Worm (Caenorhabditis elegans) whole organism, L4 larva: ENCODE results near the gene C03C10.2.

Source experiments
- F10B5.3 ChIP-seq: sonication (generic microtip); optimal IDR thresholded peaks from 2 replicates; lab custom pipeline; 2016; ENCODE audit warnings: mild to moderate bottlenecking, missing genetic modification characterization, missing compliant biosample characterization
- F44E2.7 ChIP-seq: fragments of 200-800 bp; sonication (Bioruptor generic); IDR thresholded peaks from 2 replicates; pipeline ENCODE4 v2.1.2; 2022; ENCODE audit warnings: missing genetic modification characterization, missing compliant biosample characterization
- R02D3.7 ChIP-seq: fragments of 150-350 bp; sonication (generic microtip); optimal IDR thresholded peaks from 3 replicates; lab custom pipeline; 2014; ENCODE audit warnings: missing biosample characterization, missing genetic modification characterization
- T20F7.1 ChIP-seq: fragments of 200-800 bp; sonication (Bioruptor generic); optimal IDR thresholded peaks from 2 replicates; lab custom pipeline; 2018; ENCODE audit warnings: mild to moderate bottlenecking, missing genetic modification characterization, missing compliant biosample characterization
- Y105C5A.15 ChIP-seq: fragments of 200-800 bp; sonication (Bioruptor generic); IDR thresholded peaks from 2 replicates; pipeline ENCODE4 v1.3.6; 2022; ENCODE audit warnings: missing genetic modification characterization, missing compliant biosample characterization
- Y75B8A.6 ChIP-seq: fragments of 200-800 bp; sonication (Bioruptor generic); IDR thresholded peaks from 2 replicates; pipeline ENCODE4 v1.3.6; 2022; ENCODE audit warnings: missing genetic modification reagents, missing genetic modification characterization, missing compliant biosample characterization
- ZK337.2 ChIP-seq: fragments of 200-800 bp; sonication (Bioruptor generic); IDR thresholded peaks from 2 replicates; pipeline ENCODE4 v1.3.6; 2022; ENCODE audit warnings: missing genetic modification reagents, missing genetic modification characterization, missing compliant biosample characterization
- aha-1 ChIP-seq: fragments of 150-350 bp; peaks from one replicate; lab custom pipeline; 2014; ENCODE audit warnings: missing biosample characterization, missing genetic modification characterization
- aly-2 ChIP-seq: sonication (generic microtip); optimal IDR thresholded peaks from 2 replicates; lab custom pipeline; 2018; ENCODE audit warnings: missing biosample characterization, missing genetic modification characterization
- arid-1 ChIP-seq: fragments of 200-800 bp; sonication (Bioruptor generic); conservative IDR thresholded peaks from 2 replicates; pipeline ENCODE4 v1.3.6; 2022; ENCODE audit warnings: missing genetic modification reagents, missing genetic modification characterization, missing compliant biosample characterization
- attf-4 ChIP-seq: sonication (generic microtip); optimal IDR thresholded peaks from 3 replicates; lab custom pipeline; 2017; ENCODE audit warnings: missing biosample characterization, missing genetic modification characterization
- ceh-28 ChIP-seq: fragments of 150-350 bp; optimal IDR thresholded peaks from 2 replicates; lab custom pipeline; 2014; ENCODE audit warnings: missing biosample characterization, missing genetic modification reagents, missing genetic modification characterization
- ceh-44 ChIP-seq: fragments of 200-800 bp; sonication (Bioruptor generic); IDR thresholded peaks from 2 replicates; pipeline ENCODE4 v1.3.6; 2022; ENCODE audit warnings: missing genetic modification reagents, missing genetic modification characterization, missing compliant biosample characterization
- ceh-62 ChIP-seq: sonication (generic microtip); optimal IDR thresholded peaks from 2 replicates; lab custom pipeline; 2017; ENCODE audit warnings: missing biosample characterization, missing genetic modification characterization
- daf-16 ChIP-seq, 3 experiments: sonication (generic microtip); optimal IDR thresholded peaks; 2 replicates each; lab custom pipeline; 2016 to 2017; ENCODE audit warnings: missing genetic modification characterization in 3 of 3, missing genetic modification reagents in 3 of 3, mild to moderate bottlenecking in 2 of 3, missing compliant biosample characterization in 2 of 3, missing biosample characterization in 1 of 3, moderate library complexity in 1 of 3
- daf-8 ChIP-seq: fragments of 200-800 bp; sonication (Bioruptor generic); IDR thresholded peaks from 2 replicates; pipeline ENCODE4 v1.3.6; 2022; ENCODE audit warnings: missing genetic modification characterization, missing compliant biosample characterization
- dmd-9 ChIP-seq: fragments of 200-800 bp; sonication (Bioruptor generic); IDR thresholded peaks from 2 replicates; pipeline ENCODE4 v1.3.6; 2022; ENCODE audit warnings: missing genetic modification reagents, missing genetic modification characterization, missing compliant biosample characterization
- egl-27 ChIP-seq: sonication (generic microtip); optimal IDR thresholded peaks from 3 replicates; lab custom pipeline; 2017; ENCODE audit warnings: missing biosample characterization, missing genetic modification reagents, missing genetic modification characterization
- egl-43 ChIP-seq: fragments of 200-800 bp; sonication (Bioruptor generic); IDR thresholded peaks from 2 replicates; pipeline ENCODE4 v1.3.6; 2022; ENCODE audit warnings: missing genetic modification reagents, missing genetic modification characterization, missing compliant biosample characterization
- fos-1 ChIP-seq: fragments of 150-350 bp; optimal IDR thresholded peaks from 2 replicates; lab custom pipeline; 2014; ENCODE audit warnings: missing biosample characterization, missing genetic modification characterization
- gei-8 ChIP-seq: fragments of 200-800 bp; sonication (Bioruptor generic); optimal IDR thresholded peaks from 2 replicates; lab custom pipeline; 2018; ENCODE audit warnings: mild to moderate bottlenecking, missing genetic modification characterization, missing compliant biosample characterization
- hmg-1.1 ChIP-seq: fragments of 200-800 bp; sonication (Bioruptor generic); IDR thresholded peaks from 2 replicates; pipeline ENCODE4 v1.3.6; 2022; ENCODE audit warnings: missing genetic modification reagents, missing genetic modification characterization, missing compliant biosample characterization
- lin-13 ChIP-seq: fragments of 150-350 bp; optimal IDR thresholded peaks from 2 replicates; lab custom pipeline; 2014; ENCODE audit warnings: missing biosample characterization, missing genetic modification reagents, missing genetic modification characterization
- lin-15B ChIP-seq: fragments of 150-350 bp; sonication (generic microtip); optimal IDR thresholded peaks from 3 replicates; lab custom pipeline; 2014; ENCODE audit warnings: missing biosample characterization, missing genetic modification characterization
- lin-38 ChIP-seq: fragments of 200-800 bp; sonication (Bioruptor generic); IDR thresholded peaks from 2 replicates; pipeline ENCODE4 v1.3.6; 2022; ENCODE audit warnings: missing genetic modification reagents, missing genetic modification characterization, missing compliant biosample characterization
- lin-39 ChIP-seq: fragments of 150-350 bp; optimal IDR thresholded peaks from 2 replicates; lab custom pipeline; 2014; ENCODE audit warnings: missing biosample characterization, missing genetic modification reagents, missing genetic modification characterization
- lsy-2 ChIP-seq, 2 experiments: fragments of 150-350 bp in 1 of 2; sonication (generic microtip) in 1 of 2; optimal IDR thresholded peaks; 2 replicates each; lab custom pipeline; 2014 to 2017; ENCODE audit warnings: missing biosample characterization in 2 of 2, missing genetic modification characterization in 2 of 2
- mxl-2 ChIP-seq: fragments of 200-800 bp; sonication (Bioruptor generic); conservative IDR thresholded peaks from 2 replicates; pipeline ENCODE4 v1.3.6; 2022; ENCODE audit warnings: missing genetic modification reagents, missing genetic modification characterization, missing compliant biosample characterization
- mxl-3 ChIP-seq: fragments of 200-800 bp; sonication (Bioruptor generic); optimal IDR thresholded peaks from 2 replicates; lab custom pipeline; 2018; ENCODE audit warnings: mild to moderate bottlenecking, missing genetic modification characterization, missing compliant biosample characterization
- nhr-28 ChIP-seq: fragments of 150-350 bp; optimal IDR thresholded peaks from 2 replicates; lab custom pipeline; 2014; ENCODE audit warnings: missing biosample characterization, missing genetic modification characterization
- nhr-41 ChIP-seq: fragments of 200-800 bp; sonication (Bioruptor generic); IDR thresholded peaks from 2 replicates; pipeline ENCODE4 v1.3.6; 2022; ENCODE audit warnings: missing genetic modification reagents, missing genetic modification characterization, missing compliant biosample characterization
- nhr-42 ChIP-seq: fragments of 200-800 bp; sonication (Bioruptor generic); IDR thresholded peaks from 2 replicates; pipeline ENCODE4 v1.3.6; 2022; ENCODE audit warnings: missing genetic modification characterization, missing compliant biosample characterization
- nhr-6 ChIP-seq: fragments of 150-350 bp; optimal IDR thresholded peaks from 2 replicates; lab custom pipeline; 2014; ENCODE audit warnings: missing biosample characterization, missing genetic modification characterization
- nhr-77 ChIP-seq: fragments of 150-350 bp; optimal IDR thresholded peaks from 2 replicates; lab custom pipeline; 2014; ENCODE audit warnings: missing biosample characterization, missing genetic modification characterization
- pha-4 ChIP-seq, 2 experiments: fragments of 150-350 bp in 1 of 2; fragments of 200-800 bp in 1 of 2; sonication (Bioruptor generic) in 1 of 2; IDR thresholded peaks in 1 of 2; optimal IDR thresholded peaks in 1 of 2; 2 replicates each; pipeline versions ENCODE4 v1.3.6 to Lab custom; 2014 to 2022; ENCODE audit warnings: missing genetic modification characterization in 2 of 2, missing genetic modification reagents in 2 of 2, missing biosample characterization in 1 of 2, missing compliant biosample characterization in 1 of 2
- pqm-1 ChIP-seq: sonication (generic microtip); optimal IDR thresholded peaks from 2 replicates; lab custom pipeline; 2017; ENCODE audit warnings: missing biosample characterization, missing genetic modification characterization
- sdz-12 ChIP-seq: fragments of 200-800 bp; sonication (Bioruptor generic); optimal IDR thresholded peaks from 2 replicates; lab custom pipeline; 2018; ENCODE audit warnings: mild to moderate bottlenecking, missing genetic modification characterization, missing compliant biosample characterization
- set-16 ChIP-seq: fragments of 200-800 bp; sonication (Bioruptor generic); IDR thresholded peaks from 2 replicates; pipeline ENCODE4 v1.3.6; 2022; ENCODE audit warnings: missing genetic modification reagents, missing genetic modification characterization, missing compliant biosample characterization
- skn-1 ChIP-seq: fragments of 150-350 bp; optimal IDR thresholded peaks from 2 replicates; lab custom pipeline; 2014; ENCODE audit warnings: missing biosample characterization, missing genetic modification characterization
- snpc-1.2 ChIP-seq: fragments of 200-800 bp; sonication (Bioruptor generic); IDR thresholded peaks from 2 replicates; pipeline ENCODE4 v1.3.6; 2022; ENCODE audit warnings: missing genetic modification reagents, missing genetic modification characterization, missing compliant biosample characterization
- spr-1 ChIP-seq: sonication (generic microtip); optimal IDR thresholded peaks from 2 replicates; lab custom pipeline; 2016; ENCODE audit warnings: mild to moderate bottlenecking, missing genetic modification characterization, missing compliant biosample characterization
- tra-1 ChIP-seq: fragments of 200-800 bp; sonication (Bioruptor generic); IDR thresholded peaks from 2 replicates; pipeline ENCODE4 v1.3.6; 2022; ENCODE audit warnings: missing genetic modification reagents, missing genetic modification characterization, missing compliant biosample characterization
- unc-130 ChIP-seq: sonication (generic microtip); optimal IDR thresholded peaks from 2 replicates; lab custom pipeline; 2016; ENCODE audit warnings: missing genetic modification reagents, missing genetic modification characterization, missing compliant biosample characterization
- unc-39 ChIP-seq: sonication (generic microtip); optimal IDR thresholded peaks from 2 replicates; lab custom pipeline; 2017; ENCODE audit warnings: missing biosample characterization, missing genetic modification characterization
- unc-62 ChIP-seq, 3 experiments: fragments of 150-350 bp in 1 of 3; sonication (generic microtip); optimal IDR thresholded peaks in 2 of 3; peaks in 1 of 3; 1 replicate in 1 of 3; 2 replicates in 2 of 3; lab custom pipeline; 2014 to 2017; ENCODE audit warnings: missing biosample characterization in 3 of 3, missing genetic modification characterization in 3 of 3, missing genetic modification reagents in 3 of 3, missing genotype in 1 of 3
- vab-7 ChIP-seq: fragments of 200-800 bp; sonication (Bioruptor generic); IDR thresholded peaks from 2 replicates; pipeline ENCODE4 v1.3.6; 2022; ENCODE audit warnings: missing genetic modification reagents, missing genetic modification characterization, missing compliant biosample characterization
- zfp-3 ChIP-seq: fragments of 200-800 bp; sonication (Bioruptor generic); conservative IDR thresholded peaks from 2 replicates; pipeline ENCODE4 v1.3.6; 2022; ENCODE audit warnings: missing genetic modification reagents, missing genetic modification characterization, missing compliant biosample characterization
- zip-11 ChIP-seq: fragments of 200-800 bp; sonication (Bioruptor generic); IDR thresholded peaks from 2 replicates; pipeline ENCODE4 v1.3.6; 2022; ENCODE audit warnings: missing genetic modification characterization, missing compliant biosample characterization
- ztf-7 ChIP-seq: fragments of 150-350 bp; optimal IDR thresholded peaks from 2 replicates; lab custom pipeline; 2014; ENCODE audit warnings: missing biosample characterization, missing genetic modification characterization

C03C10.2 gene

ce11 chrIII:4087565-4087964 is 3.3 kb upstream of the C03C10.2 start (continued):
- TF ChIP-seq ZK337.2 (GFP tag; lab: Robert Waterston, UW) (no peak), sdz-12 (GFP tag; lab: Kevin White, UChicago) (no peak), mxl-3 (GFP tag; lab: Kevin White, UChicago) (peak; percentile 29), aha-1 (tag; lab: Kevin White, UChicago) (peak; percentile 94), egl-43 (GFP tag; lab: Robert Waterston, UW) (peak; percentile 62; the same call in 1 of the 2 replicates)

DNA sequence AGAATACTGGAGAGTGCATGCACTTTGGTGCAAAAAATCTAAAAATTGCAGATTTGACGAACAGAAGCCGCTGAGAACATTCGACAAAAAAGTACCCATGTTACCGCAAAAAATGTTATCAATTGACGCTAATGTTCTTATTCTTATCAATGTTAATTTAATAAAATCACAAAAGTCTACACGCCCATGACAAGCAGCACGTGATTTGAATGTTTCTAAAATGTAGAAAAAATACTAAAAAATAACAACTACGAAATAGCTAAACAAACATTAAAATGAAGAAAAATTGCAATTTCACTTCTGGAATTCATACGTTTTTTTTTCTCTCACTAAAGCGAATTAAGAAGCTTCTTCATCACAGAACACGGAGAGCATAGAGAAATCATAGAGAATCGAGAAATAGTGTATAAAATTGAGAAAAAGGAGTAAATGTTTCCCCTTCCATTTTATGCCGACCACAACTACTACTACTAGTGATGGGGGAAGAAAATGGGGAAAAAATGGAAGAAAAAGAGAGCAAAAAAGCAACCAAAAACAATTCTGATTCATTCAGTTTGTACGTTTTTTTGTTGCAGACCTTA is 2.4 kb upstream of the C03C10.2 start:
- TF ChIP-seq nhr-28 (peak; percentile 39), nhr-42 (GFP tag; lab: Robert Waterston, UW) (no peak), nhr-6 (tag; lab: Kevin White, UChicago) (no peak), aly-2 (tag; lab: Kevin White, UChicago) (no peak), tra-1 (no peak), mxl-2 (GFP tag; lab: Robert Waterston, UW) (no peak), unc-39 (no peak), daf-8 (GFP tag; lab: Robert Waterston, UW) (no peak), gei-8 (no peak), snpc-1.2 (GFP tag; lab: Robert Waterston, UW) (no peak), unc-130 (GFP tag; lab: Kevin White, UChicago) (no peak), attf-4 (tag; lab: Kevin White, UChicago) (no peak), lin-39 (tag; lab: Kevin White, UChicago) (no peak), pqm-1 (tag; lab: Kevin White, UChicago) (peak; percentile 36), fos-1 (tag; lab: Kevin White, UChicago) (no peak), lsy-2 (tag; optimal IDR thresholded peaks at IDR 0.05; lab: Kevin White, UChicago) (peak in 1 of 2 experiments; percentile 69), Y75B8A.6 (GFP tag; lab: Robert Waterston, UW) (no peak), zip-11 (GFP tag; lab: Robert Waterston, UW) (no peak), ceh-28 (tag; lab: Kevin White, UChicago) (no peak), set-16 (GFP tag; lab: Robert Waterston, UW) (no peak), ceh-62 (tag; lab: Kevin White, UChicago) (no peak), ceh-44 (GFP tag; lab: Robert Waterston, UW) (no peak), ZK337.2 (GFP tag; lab: Robert Waterston, UW) (no peak), T20F7.1 (GFP tag; lab: Kevin White, UChicago) (no peak), lin-13 (GFP tag; lab: Kevin White, UChicago) (no peak), lin-38 (GFP tag; lab: Robert Waterston, UW) (no peak), hmg-1.1 (GFP tag; lab: Robert Waterston, UW) (no peak), nhr-77 (tag; lab: Kevin White, UChicago) (no peak), vab-7 (GFP tag; lab: Robert Waterston, UW) (no peak), spr-1 (tag; lab: Kevin White, UChicago) (no peak), egl-27 (tag; lab: Kevin White, UChicago) (no peak), lin-15B (no peak), R02D3.7 (tag; lab: Kevin White, UChicago) (no peak), nhr-41 (GFP tag; lab: Robert Waterston, UW) (no peak), Y105C5A.15 (no peak), zfp-3 (GFP tag; lab: Robert Waterston, UW) (no peak), ztf-7 (tag; lab: Kevin White, UChicago) (no peak), F44E2.7 (GFP tag; lab: Robert Waterston, UW) (no peak), F10B5.3 (no peak), unc-62 (GFP tag; optimal IDR thresholded peaks at IDR 0.05 in 1 of 2; lab: Kevin White, UChicago) (no peak), unc-62 (tag; optimal IDR thresholded peaks at IDR 0.05; lab: Kevin White, UChicago) (no peak), daf-16 (GFP tag; optimal IDR thresholded peaks at IDR 0.05; lab: Kevin White, UChicago) (no peak), daf-16 (tag; optimal IDR thresholded peaks at IDR 0.05; lab: Kevin White, UChicago) (peak; percentile 62), dmd-9 (no peak), skn-1 (tag; lab: Kevin White, UChicago) (no peak), pha-4 (GFP tag; IDR thresholded peaks at IDR 0.05; lab: Robert Waterston, UW) (no peak), pha-4 (tag; optimal IDR thresholded peaks at IDR 0.05; lab: Kevin White, UChicago) (no peak), arid-1 (GFP tag; lab: Robert Waterston, UW) (no peak), sdz-12 (GFP tag; lab: Kevin White, UChicago) (no peak)
